Worm (Caenorhabditis elegans) whole organism, late embryonic: ENCODE measurements around the gene F53A9.7.
A peak's percentile ranks its signal among the peaks of the same experiment; 100 is the strongest.

ENCODE experiments used
- F13H6.1 ChIP-seq: sonication (generic microtip); optimal IDR thresholded peaks from 2 replicates; lab custom pipeline; 2016; ENCODE audit warnings: missing genetic modification characterization, missing compliant biosample characterization
- ceh-18 ChIP-seq: sonication (generic microtip); optimal IDR thresholded peaks from 2 replicates; lab custom pipeline; 2016; ENCODE audit warnings: missing genetic modification characterization, missing compliant biosample characterization
- ceh-19 ChIP-seq: fragments of 200-800 bp; sonication (Bioruptor generic); optimal IDR thresholded peaks from 2 replicates; lab custom pipeline; 2018; ENCODE audit warnings: mild to moderate bottlenecking, missing genetic modification characterization, missing compliant biosample characterization
- ceh-2 ChIP-seq: sonication (generic microtip); optimal IDR thresholded peaks from 2 replicates; lab custom pipeline; 2016; ENCODE audit warnings: missing genotype, missing genetic modification characterization, missing compliant biosample characterization
- ceh-30 ChIP-seq: fragments of 150-350 bp; optimal IDR thresholded peaks from 2 replicates; lab custom pipeline; 2014; ENCODE audit warnings: missing biosample characterization, missing genetic modification characterization
- ceh-31 ChIP-seq: sonication (generic microtip); optimal IDR thresholded peaks from 2 replicates; lab custom pipeline; 2016; ENCODE audit warnings: missing genetic modification characterization, missing compliant biosample characterization
- ceh-34 ChIP-seq: sonication (generic microtip); optimal IDR thresholded peaks from 2 replicates; lab custom pipeline; 2016; ENCODE audit warnings: mild to moderate bottlenecking, missing genetic modification characterization, missing compliant biosample characterization
- ceh-45 ChIP-seq: fragments of 200-800 bp; sonication (Bioruptor generic); IDR thresholded peaks from 2 replicates; pipeline ENCODE4 v1.3.6; 2022; ENCODE audit warnings: missing genetic modification reagents, missing genetic modification characterization, missing compliant biosample characterization
- ceh-9 ChIP-seq: sonication (generic microtip); optimal IDR thresholded peaks from 2 replicates; lab custom pipeline; 2016; ENCODE audit warnings: mild to moderate bottlenecking, missing genetic modification characterization, inconsistent platforms, missing compliant biosample characterization
- che-1 ChIP-seq: sonication (generic microtip); optimal IDR thresholded peaks from 2 replicates; lab custom pipeline; 2016; ENCODE audit warnings: mild to moderate bottlenecking, missing genetic modification characterization, missing compliant biosample characterization
- elt-4 ChIP-seq: sonication (generic microtip); optimal IDR thresholded peaks from 2 replicates; lab custom pipeline; 2016; ENCODE audit warnings: missing genetic modification characterization, missing compliant biosample characterization
- ets-4 ChIP-seq: sonication (generic microtip); optimal IDR thresholded peaks from 2 replicates; lab custom pipeline; 2016; ENCODE audit warnings: missing genetic modification characterization, missing compliant biosample characterization
- fax-1 ChIP-seq: sonication (generic microtip); optimal IDR thresholded peaks from 2 replicates; lab custom pipeline; 2016; ENCODE audit warnings: missing genotype, missing genetic modification characterization, missing compliant biosample characterization
- fkh-10 ChIP-seq: fragments of 150-350 bp; optimal IDR thresholded peaks from 2 replicates; lab custom pipeline; 2014; ENCODE audit warnings: missing biosample characterization, missing genetic modification reagents, missing genetic modification characterization
- fkh-6 ChIP-seq: sonication (generic microtip); optimal IDR thresholded peaks from 2 replicates; lab custom pipeline; 2016; ENCODE audit warnings: missing genetic modification characterization, missing compliant biosample characterization
- hlh-6 ChIP-seq: sonication (generic microtip); optimal IDR thresholded peaks from 2 replicates; lab custom pipeline; 2016; ENCODE audit warnings: missing genotype, missing genetic modification characterization, missing compliant biosample characterization
- hlh-8 ChIP-seq: sonication (generic microtip); optimal IDR thresholded peaks from 2 replicates; lab custom pipeline; 2016; ENCODE audit warnings: missing genotype, missing genetic modification characterization, missing compliant biosample characterization
- lim-6 ChIP-seq: sonication (generic microtip); optimal IDR thresholded peaks from 2 replicates; lab custom pipeline; 2016; ENCODE audit warnings: missing genetic modification characterization, missing compliant biosample characterization
- madf-2 ChIP-seq: sonication (generic microtip); optimal IDR thresholded peaks from 2 replicates; lab custom pipeline; 2017; ENCODE audit warnings: missing genetic modification characterization, missing compliant biosample characterization
- mec-3 ChIP-seq: sonication (generic microtip); optimal IDR thresholded peaks from 2 replicates; lab custom pipeline; 2016; ENCODE audit warnings: borderline replicate concordance, missing genetic modification characterization, missing compliant biosample characterization
- nfya-1 ChIP-seq: sonication (generic microtip); optimal IDR thresholded peaks from 2 replicates; lab custom pipeline; 2017; ENCODE audit warnings: missing genetic modification characterization, mild to moderate bottlenecking, missing compliant biosample characterization, antibody characterized with exemption, moderate library complexity
- nhr-11 ChIP-seq: fragments of 150-350 bp; optimal IDR thresholded peaks from 2 replicates; lab custom pipeline; 2014; ENCODE audit warnings: missing biosample characterization, missing genetic modification characterization
- npax-4 ChIP-seq: sonication (generic microtip); optimal IDR thresholded peaks from 2 replicates; lab custom pipeline; 2016; ENCODE audit warnings: missing genetic modification characterization, missing compliant biosample characterization
- odd-2 ChIP-seq: sonication (generic microtip); optimal IDR thresholded peaks from 2 replicates; lab custom pipeline; 2017; ENCODE audit warnings: antibody characterized with exemption, mild to moderate bottlenecking, missing genetic modification characterization, missing compliant biosample characterization
- pat-9 ChIP-seq: fragments of 200-800 bp; sonication (Bioruptor generic); optimal IDR thresholded peaks from 2 replicates; lab custom pipeline; 2018; ENCODE audit warnings: mild to moderate bottlenecking, missing genetic modification characterization, moderate library complexity, missing compliant biosample characterization
- pqm-1 ChIP-seq: sonication (generic microtip); optimal IDR thresholded peaks from 2 replicates; lab custom pipeline; 2016; ENCODE audit warnings: missing genetic modification characterization, missing compliant biosample characterization
- ref-2 ChIP-seq: sonication (generic microtip); optimal IDR thresholded peaks from 2 replicates; lab custom pipeline; 2016; ENCODE audit warnings: missing genetic modification characterization, missing compliant biosample characterization
- rnt-1 ChIP-seq: sonication (generic microtip); optimal IDR thresholded peaks from 2 replicates; lab custom pipeline; 2016; ENCODE audit warnings: missing genetic modification characterization, missing compliant biosample characterization
- sdc-2 ChIP-seq: sonication (generic microtip); optimal IDR thresholded peaks from 2 replicates; lab custom pipeline; 2016; ENCODE audit warnings: missing genotype, missing genetic modification characterization, missing compliant biosample characterization
- sox-4 ChIP-seq: sonication (generic microtip); optimal IDR thresholded peaks from 2 replicates; lab custom pipeline; 2017; ENCODE audit warnings: mild to moderate bottlenecking, missing genetic modification characterization, inconsistent platforms, missing compliant biosample characterization
- syd-9 ChIP-seq: sonication (generic microtip); optimal IDR thresholded peaks from 2 replicates; lab custom pipeline; 2016; ENCODE audit warnings: mild to moderate bottlenecking, missing genetic modification characterization, moderate library complexity, missing compliant biosample characterization
- tbx-2 ChIP-seq: sonication (generic microtip); optimal IDR thresholded peaks from 2 replicates; lab custom pipeline; 2016; ENCODE audit warnings: missing genetic modification characterization, missing compliant biosample characterization
- tbx-7 ChIP-seq: sonication (generic microtip); optimal IDR thresholded peaks from 2 replicates; lab custom pipeline; 2016; ENCODE audit warnings: missing genotype, missing genetic modification characterization, missing compliant biosample characterization
- unc-3 ChIP-seq, 2 experiments: fragments of 200-800 bp in 1 of 2; sonication (Bioruptor generic) in 1 of 2; sonication (generic microtip) in 1 of 2; conservative IDR thresholded peaks in 1 of 2; optimal IDR thresholded peaks in 1 of 2; 2 replicates each; pipeline versions ENCODE4 v1.3.6 to Lab custom; 2016 to 2022; ENCODE audit warnings: missing compliant biosample characterization in 2 of 2, missing genetic modification characterization in 2 of 2, missing genetic modification reagents in 1 of 2
- unc-42 ChIP-seq: sonication (generic microtip); optimal IDR thresholded peaks from 2 replicates; lab custom pipeline; 2016; ENCODE audit warnings: missing genotype, missing genetic modification characterization, missing compliant biosample characterization
- unc-55 ChIP-seq: sonication (generic microtip); optimal IDR thresholded peaks from 2 replicates; lab custom pipeline; 2017; ENCODE audit warnings: missing biosample characterization, missing genetic modification reagents, missing genetic modification characterization
- ztf-16 ChIP-seq: sonication (generic microtip); optimal IDR thresholded peaks from 2 replicates; lab custom pipeline; 2017; ENCODE audit warnings: missing genetic modification characterization, missing compliant biosample characterization

F53A9.7 gene

DNA sequence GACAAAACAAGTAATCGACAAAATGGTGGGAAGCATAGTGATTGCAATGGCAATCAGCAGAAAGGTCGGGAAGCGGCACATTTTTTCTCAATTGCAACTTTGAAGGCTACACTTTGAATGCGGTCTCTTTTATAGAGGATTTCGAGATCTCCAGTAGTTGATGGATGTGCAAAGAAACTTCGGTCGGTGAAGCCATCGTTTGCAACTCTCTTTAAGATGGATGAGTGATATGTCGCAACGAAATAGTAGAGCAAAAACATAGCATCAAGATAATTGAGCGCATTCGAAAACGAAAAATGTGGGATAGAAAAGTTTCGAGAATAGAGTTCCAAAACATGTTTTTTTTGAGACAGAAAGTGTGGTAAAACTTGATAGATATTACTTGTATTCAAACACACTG is 10.6 kb upstream of the F53A9.7 start, which contains the start of gene EGAP4.1:
EGAP4.1 (minus strand) TSS at position 101 of the 400 bp plus-strand sequence.
- peak; percentile 13 for TF ChIP-seq ceh-18 (tag; lab: Kevin White, UChicago)
- no peak for TF ChIP-seq odd-2
- no peak for TF ChIP-seq ceh-45 (GFP tag; lab: Robert Waterston, UW)

DNA sequence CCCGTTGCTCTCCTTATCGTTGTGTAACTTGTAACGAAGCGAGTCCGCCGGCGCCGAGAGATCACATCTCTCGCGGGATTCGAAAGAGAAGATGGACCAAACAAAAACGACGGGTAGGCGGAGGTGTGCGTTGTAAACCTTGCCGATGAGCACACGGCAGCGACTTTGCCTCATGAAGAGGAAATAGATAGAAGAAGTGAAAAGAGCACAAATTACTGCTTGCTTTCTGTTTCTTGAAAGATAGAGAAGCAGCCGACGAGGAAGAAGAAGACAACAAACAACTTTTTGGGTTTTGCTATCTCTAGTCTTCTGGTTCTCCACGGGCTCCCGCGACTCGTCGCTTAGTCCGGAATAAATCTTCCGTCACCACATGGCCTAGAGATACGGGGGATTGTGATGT is 7.1 kb upstream of the F53A9.7 start:
- no peak for TF ChIP-seq hlh-6 (tag; lab: Kevin White, UChicago)
- peak; percentile 40 for TF ChIP-seq pat-9
- peak; percentile 97 for TF ChIP-seq ceh-18 (tag; lab: Kevin White, UChicago)
- TF ChIP-seq nfya-1 = peak; percentile 25
- peak; percentile 43 for TF ChIP-seq tbx-2
- TF ChIP-seq hlh-8 (tag; lab: Kevin White, UChicago) = peak; percentile 17
- no peak for TF ChIP-seq madf-2 (tag; lab: Kevin White, UChicago)
- peak; percentile 32 for TF ChIP-seq ceh-34 (tag; lab: Kevin White, UChicago)
- peak; percentile 90 for TF ChIP-seq rnt-1 (tag; lab: Kevin White, UChicago)
- peak; percentile 2 for TF ChIP-seq syd-9 (tag; lab: Kevin White, UChicago)

DNA sequence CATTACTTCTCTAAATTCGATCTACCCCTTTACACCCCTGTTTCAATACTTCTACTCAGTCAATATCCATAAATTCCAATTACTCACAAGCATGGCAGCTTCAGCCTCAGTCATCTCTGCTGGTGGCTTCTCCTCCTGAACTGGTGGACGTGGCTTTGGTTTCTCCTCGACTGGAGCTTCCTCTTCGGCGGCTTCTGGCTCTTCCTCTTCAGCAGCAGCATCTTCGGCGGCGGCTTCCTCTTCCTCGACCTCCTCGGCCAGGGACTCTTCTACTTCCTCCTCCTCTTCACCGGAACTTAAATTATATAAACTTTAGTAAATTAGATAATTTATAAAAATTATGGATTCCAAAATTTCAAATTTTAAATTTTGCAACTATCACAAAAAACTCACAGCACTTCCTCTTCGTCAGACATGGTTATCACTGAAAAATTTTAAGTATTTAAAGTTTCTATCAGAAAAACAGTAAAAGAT is 6.4 kb upstream of the F53A9.7 start, which contains the start of gene tnt-2:
tnt-2 (minus strand) TSS at position 424 of the 474 bp plus-strand sequence.
- TF ChIP-seq sdc-2 (tag; lab: Kevin White, UChicago) (no peak), unc-55 (GFP tag; lab: Kevin White, UChicago) (no peak), nhr-11 (tag; lab: Kevin White, UChicago) (no peak), fkh-6 (tag; lab: Kevin White, UChicago) (no peak), F13H6.1 (tag; lab: Kevin White, UChicago) (no peak), fkh-10 (no peak), tbx-2 (no peak), sox-4 (tag; lab: Kevin White, UChicago) (no peak), tbx-7 (no peak), ceh-19 (GFP tag; lab: Kevin White, UChicago) (no peak), ceh-9 (tag; lab: Kevin White, UChicago) (no peak), mec-3 (tag; lab: Kevin White, UChicago) (no peak), unc-42 (tag; lab: Kevin White, UChicago) (no peak), che-1 (tag; lab: Kevin White, UChicago) (no peak), ceh-30 (tag; lab: Kevin White, UChicago) (no peak), ceh-2 (tag; lab: Kevin White, UChicago) (no peak)
- TF ChIP-seq, all 69 proteins: peak for 0

DNA sequence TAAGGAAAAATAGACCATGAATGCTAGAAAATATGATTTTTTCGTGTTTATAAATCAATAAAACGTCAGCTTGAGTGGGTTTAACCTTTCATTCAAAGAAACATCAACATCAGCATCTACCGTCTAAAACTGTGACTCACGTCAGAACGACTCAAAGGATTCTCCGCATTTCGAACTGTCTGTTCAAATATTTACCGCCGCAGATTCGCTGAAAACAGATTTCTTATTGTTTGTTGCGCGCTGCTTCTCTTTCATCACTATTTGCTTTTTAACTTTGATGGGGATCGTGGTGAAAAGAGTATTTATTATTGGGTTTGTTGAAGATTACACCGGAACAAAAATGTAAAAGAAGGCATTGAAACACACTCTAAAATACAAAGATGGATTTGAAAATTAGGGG is 4.6 kb upstream of the F53A9.7 start:
- TF ChIP-seq pqm-1 (tag; lab: Kevin White, UChicago) = no peak
- no peak for TF ChIP-seq che-1 (tag; lab: Kevin White, UChicago)
- no peak for TF ChIP-seq ets-4 (tag; lab: Kevin White, UChicago)
- TF ChIP-seq ref-2 = no peak
- no peak for TF ChIP-seq fax-1 (tag; lab: Kevin White, UChicago)
- TF ChIP-seq nhr-11 (tag; lab: Kevin White, UChicago) = no peak
- TF ChIP-seq unc-3 (GFP tag; conservative IDR thresholded peaks at IDR 0.05; lab: Robert Waterston, UW) = no peak
- no peak for TF ChIP-seq unc-3 (tag; optimal IDR thresholded peaks at IDR 0.05; lab: Kevin White, UChicago)
- TF ChIP-seq lim-6 (tag; lab: Kevin White, UChicago) = no peak
- TF ChIP-seq elt-4 (tag; lab: Kevin White, UChicago) = no peak
- TF ChIP-seq npax-4 (tag; lab: Kevin White, UChicago) = no peak
- no peak for TF ChIP-seq ztf-16 (tag; lab: Kevin White, UChicago)
- no peak for TF ChIP-seq ceh-31 (tag; lab: Kevin White, UChicago)
- no peak for TF ChIP-seq sox-4 (tag; lab: Kevin White, UChicago)
- TF ChIP-seq ceh-2 (tag; lab: Kevin White, UChicago) = no peak
- TF ChIP-seq, all 69 proteins: peak for 0
